Worm (Caenorhabditis elegans): ENCODE results near the gene msrp-7.

DNA sequence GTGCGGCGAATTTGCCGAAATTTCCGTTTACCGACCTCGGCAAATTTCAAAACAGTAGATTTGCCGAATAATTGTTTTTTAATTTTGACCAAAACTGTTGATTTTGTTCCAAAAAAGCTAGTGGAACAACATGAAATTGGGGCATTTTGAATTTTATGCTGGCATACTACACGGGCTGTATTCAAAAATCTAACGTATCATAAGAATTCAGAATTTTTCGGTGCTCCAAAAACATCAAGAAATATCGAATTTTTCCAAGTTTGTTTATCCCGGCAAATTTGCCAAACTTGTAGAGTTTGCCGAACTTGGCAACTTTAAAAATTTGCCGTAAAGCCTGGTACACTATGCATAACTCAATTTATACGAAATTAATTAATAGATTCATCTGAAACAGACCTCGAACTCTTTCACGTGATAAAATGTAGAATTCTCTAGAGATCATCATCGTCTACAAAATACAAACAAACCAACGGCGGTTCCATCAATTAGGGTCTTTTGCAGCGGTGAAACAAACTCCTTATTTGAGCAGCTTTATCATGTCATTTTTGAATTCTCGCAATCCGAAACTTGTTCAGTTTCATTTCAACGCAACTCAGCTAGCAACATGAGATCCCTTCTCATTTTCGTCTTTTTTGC, 2.0 kb upstream of the msrp-7 start, which contains the start of gene R06F6.14:
- TF ChIP-seq lin-32 (GFP tag; optimal IDR thresholded peaks at IDR 0.05) (no peak), nhr-76 (tag; optimal IDR thresholded peaks at IDR 0.05) (no peak), elt-3 (tag; optimal IDR thresholded peaks at IDR 0.05) (no peak), unc-39 (tag; optimal IDR thresholded peaks at IDR 0.05) (no peak), nhr-12 (tag; optimal IDR thresholded peaks at IDR 0.05) (no peak), elt-1 (tag; optimal IDR thresholded peaks at IDR 0.05; ENCODE audit: borderline replicate concordance, insufficient read depth) (no peak), snpc-4 (tag; optimal IDR thresholded peaks at IDR 0.05) (no peak), lin-13 (tag; optimal IDR thresholded peaks at IDR 0.05) (no peak), blmp-1 (tag; optimal IDR thresholded peaks at IDR 0.05) (no peak), unc-62 (GFP tag; optimal IDR thresholded peaks at IDR 0.05) (no peak), nhr-237 (tag; optimal IDR thresholded peaks at IDR 0.05) (no peak), pha-4 (tag; optimal IDR thresholded peaks at IDR 0.05) (no peak)

All from whole organism, mixed stage, embryonic.